Worm (Caenorhabditis elegans) whole organism, young adult: ENCODE measurements around the gene C46G7.1.
A peak's percentile ranks its signal among the peaks of the same experiment; 100 is the strongest.
"Not testable (repeated sequence)": the region's sequence is repeated elsewhere in the genome, so short reads cannot be mapped to it uniquely, and the experiment has no call there.

Experiments
- C17E4.6 ChIP-seq: fragments of 200-800 bp; sonication (Bioruptor generic); IDR thresholded peaks from 2 replicates; pipeline ENCODE4 v1.3.6; 2022; ENCODE audit warnings: missing genetic modification reagents, missing genetic modification characterization, missing compliant biosample characterization
- F22D6.2 ChIP-seq: sonication (generic microtip); optimal IDR thresholded peaks from 2 replicates; lab custom pipeline; 2016; ENCODE audit warnings: mild to moderate bottlenecking, missing genetic modification characterization, missing compliant biosample characterization
- Y67H2A.10 ChIP-seq: fragments of 200-800 bp; sonication (Bioruptor generic); conservative IDR thresholded peaks from 2 replicates; pipeline ENCODE4 v1.3.6; 2022; ENCODE audit warnings: missing genetic modification reagents, missing genetic modification characterization, missing compliant biosample characterization
- attf-5 ChIP-seq: fragments of 200-800 bp; sonication (Bioruptor generic); optimal IDR thresholded peaks from 2 replicates; lab custom pipeline; 2018; ENCODE audit warnings: mild to moderate bottlenecking, missing genetic modification characterization, missing compliant biosample characterization
- attf-6 ChIP-seq: fragments of 200-800 bp; sonication (Bioruptor generic); IDR thresholded peaks from 2 replicates; pipeline ENCODE4 v1.3.6; 2022; ENCODE audit warnings: missing genetic modification reagents, missing genetic modification characterization, missing compliant biosample characterization
- bed-2 ChIP-seq: fragments of 200-800 bp; sonication (Bioruptor generic); IDR thresholded peaks from 2 replicates; pipeline ENCODE4 v1.3.6; 2022; ENCODE audit warnings: missing genetic modification reagents, missing genetic modification characterization, missing compliant biosample characterization
- cebp-1 ChIP-seq, 2 experiments: fragments of 200-800 bp in 1 of 2; sonication (Bioruptor generic) in 1 of 2; sonication (generic microtip) in 1 of 2; IDR thresholded peaks in 1 of 2; optimal IDR thresholded peaks in 1 of 2; 2 replicates each; pipeline versions ENCODE4 v1.3.6 to Lab custom; 2017 to 2022; ENCODE audit warnings: missing compliant biosample characterization in 2 of 2, missing genetic modification characterization in 2 of 2, mild to moderate bottlenecking in 1 of 2, missing genetic modification reagents in 1 of 2, moderate library complexity in 1 of 2
- ceh-27 ChIP-seq: fragments of 200-800 bp; sonication (Bioruptor generic); optimal IDR thresholded peaks from 2 replicates; lab custom pipeline; 2018; ENCODE audit warnings: mild to moderate bottlenecking, missing genetic modification characterization, moderate library complexity, missing compliant biosample characterization
- dpl-1 ChIP-seq: fragments of 150-350 bp; optimal IDR thresholded peaks from 2 replicates; lab custom pipeline; 2014; ENCODE audit warnings: missing biosample characterization, missing genetic modification reagents, missing genetic modification characterization
- ets-4 ChIP-seq: fragments of 200-800 bp; sonication (Bioruptor generic); optimal IDR thresholded peaks from 2 replicates; lab custom pipeline; 2018; ENCODE audit warnings: mild to moderate bottlenecking, missing genetic modification characterization, missing compliant biosample characterization
- fkh-3 ChIP-seq: sonication (generic microtip); optimal IDR thresholded peaks from 2 replicates; lab custom pipeline; 2016; ENCODE audit warnings: mild to moderate bottlenecking, missing genetic modification characterization, missing compliant biosample characterization
- hlh-26 ChIP-seq: fragments of 200-800 bp; sonication (Bioruptor generic); conservative IDR thresholded peaks from 2 replicates; pipeline ENCODE4 v1.3.6; 2022; ENCODE audit warnings: missing genetic modification reagents, missing genetic modification characterization, missing compliant biosample characterization
- hmg-1.2 ChIP-seq: fragments of 200-800 bp; sonication (Bioruptor generic); IDR thresholded peaks from 2 replicates; pipeline ENCODE4 v1.3.6; 2022; ENCODE audit warnings: missing genetic modification reagents, missing genetic modification characterization, missing compliant biosample characterization
- let-607 ChIP-seq, 2 experiments: fragments of 200-800 bp in 1 of 2; sonication (Bioruptor generic) in 1 of 2; sonication (generic microtip) in 1 of 2; optimal IDR thresholded peaks; 2 replicates each; lab custom pipeline; 2016 to 2018; ENCODE audit warnings: mild to moderate bottlenecking in 2 of 2, missing compliant biosample characterization in 2 of 2, missing genetic modification characterization in 2 of 2, moderate library complexity in 2 of 2, missing genotype in 1 of 2
- lin-40 ChIP-seq: sonication (generic microtip); optimal IDR thresholded peaks from 2 replicates; lab custom pipeline; 2016; ENCODE audit warnings: missing genetic modification characterization, mild to moderate bottlenecking, missing compliant biosample characterization, missing genotype, missing genetic modification reagents
- lir-1 ChIP-seq: fragments of 200-800 bp; sonication (Bioruptor generic); conservative IDR thresholded peaks from 2 replicates; pipeline ENCODE4 v1.3.6; 2022; ENCODE audit warnings: missing genetic modification reagents, missing genetic modification characterization, missing compliant biosample characterization
- madf-6 ChIP-seq: fragments of 200-800 bp; sonication (Bioruptor generic); IDR thresholded peaks from 2 replicates; pipeline ENCODE4 v1.3.6; 2022; ENCODE audit warnings: missing genetic modification reagents, missing genetic modification characterization, missing compliant biosample characterization
- mes-4 ChIP-seq: sonication (generic microtip); optimal IDR thresholded peaks from 2 replicates; lab custom pipeline; 2016; ENCODE audit warnings: missing genotype, missing genetic modification characterization, missing compliant biosample characterization
- nhr-179 ChIP-seq: sonication (generic microtip); optimal IDR thresholded peaks from 2 replicates; lab custom pipeline; 2016; ENCODE audit warnings: mild to moderate bottlenecking, missing genetic modification characterization, missing compliant biosample characterization
- nhr-80 ChIP-seq: sonication (generic microtip); optimal IDR thresholded peaks from 2 replicates; lab custom pipeline; 2016; ENCODE audit warnings: missing genetic modification characterization, missing compliant biosample characterization
- pha-4 ChIP-seq: fragments of 150-350 bp; sonication (generic microtip); optimal IDR thresholded peaks from 2 replicates; lab custom pipeline; 2014; ENCODE audit warnings: missing biosample characterization, missing genetic modification reagents, missing genetic modification characterization
- somi-1 ChIP-seq: fragments of 200-800 bp; sonication (Bioruptor generic); optimal IDR thresholded peaks from 2 replicates; lab custom pipeline; 2018; ENCODE audit warnings: mild to moderate bottlenecking, missing genetic modification characterization, missing compliant biosample characterization
- tbp1 ChIP-seq: fragments of 200-800 bp; sonication (Bioruptor generic); optimal IDR thresholded peaks from 2 replicates; lab custom pipeline; 2018; ENCODE audit warnings: mild to moderate bottlenecking, missing genetic modification characterization, missing compliant biosample characterization
- tlf-1 ChIP-seq: fragments of 200-800 bp; sonication (Bioruptor generic); optimal IDR thresholded peaks from 2 replicates; lab custom pipeline; 2018; ENCODE audit warnings: mild to moderate bottlenecking, missing genetic modification characterization, missing compliant biosample characterization
- ztf-18 ChIP-seq: sonication (generic microtip); optimal IDR thresholded peaks from 2 replicates; lab custom pipeline; 2016; ENCODE audit warnings: missing genotype, mild to moderate bottlenecking, missing genetic modification characterization, missing compliant biosample characterization
- ztf-22 ChIP-seq: fragments of 200-800 bp; sonication (Bioruptor generic); optimal IDR thresholded peaks from 2 replicates; lab custom pipeline; 2018; ENCODE audit warnings: mild to moderate bottlenecking, missing genetic modification characterization, moderate library complexity, missing compliant biosample characterization
- ztf-26 ChIP-seq: sonication (generic microtip); optimal IDR thresholded peaks from 2 replicates; lab custom pipeline; 2017; ENCODE audit warnings: missing genetic modification characterization, missing compliant biosample characterization
- ztf-3 ChIP-seq: fragments of 200-800 bp; sonication (Bioruptor generic); optimal IDR thresholded peaks from 2 replicates; lab custom pipeline; 2018; ENCODE audit warnings: mild to moderate bottlenecking, missing genetic modification characterization, missing compliant biosample characterization

The C46G7.1 gene

ce11 chrIV:6033539-6033938, 15.7 kb downstream of the C46G7.1 start, which contains the start of gene pqn-22:
Gene pqn-22, minus strand, starts transcription at chrIV:6033639.
- TF ChIP-seq ztf-18 (tag; lab: Kevin White, UChicago); ztf-22; attf-6 (GFP tag; lab: Robert Waterston, UW): not testable (repeated sequence)

ce11 chrIV:6035113-6035512, 17.3 kb downstream of the C46G7.1 start:
- TF ChIP-seq hmg-1.2 (GFP tag; lab: Robert Waterston, UW) (peak; percentile 67; the same call in 1 of the 2 replicates), ceh-27 (GFP tag; lab: Kevin White, UChicago) (no peak)

- TF ChIP-seq madf-6 (GFP tag; lab: Robert Waterston, UW) (no peak), attf-6 (GFP tag; lab: Robert Waterston, UW) (no peak), F22D6.2 (tag; lab: Kevin White, UChicago) (no peak), ets-4 (GFP tag; lab: Kevin White, UChicago) (no peak), hlh-26 (GFP tag; lab: Robert Waterston, UW) (no peak), ztf-26 (tag; lab: Kevin White, UChicago) (no peak), Y67H2A.10 (GFP tag; lab: Robert Waterston, UW) (no peak), fkh-3 (no peak), C17E4.6 (GFP tag; lab: Robert Waterston, UW) (no peak)
These were observed 22.9 kb downstream of the C46G7.1 start, which contains the start of gene kcc-2 for ce11 chrIV:6040676-6041075. Gene kcc-2, plus strand, starts transcription at chrIV:6040976.

ce11 chrIV:6047164-6047727, 29.4 kb downstream of the C46G7.1 start:
- TF ChIP-seq tlf-1 (GFP tag; lab: Kevin White, UChicago), result no peak
- TF ChIP-seq pha-4 (tag; lab: Kevin White, UChicago), result no peak
- TF ChIP-seq dpl-1 (GFP tag; lab: Kevin White, UChicago), result no peak
- TF ChIP-seq mes-4 (tag; lab: Kevin White, UChicago), result no peak
- no peak for TF ChIP-seq lin-40
- no peak for TF ChIP-seq let-607 (tag; optimal IDR thresholded peaks at IDR 0.05; lab: Kevin White, UChicago)
- TF ChIP-seq lir-1 (GFP tag; lab: Robert Waterston, UW), result no peak
- TF ChIP-seq ztf-3, result no peak
- no peak for TF ChIP-seq attf-5 (GFP tag; lab: Kevin White, UChicago)
- TF ChIP-seq somi-1 (GFP tag; lab: Kevin White, UChicago), result no peak
- no peak for TF ChIP-seq tbp1 (GFP tag; lab: Kevin White, UChicago)
- TF ChIP-seq, all 124 proteins: peak for 0

- TF ChIP-seq nhr-80 (tag; lab: Kevin White, UChicago), result peak; percentile 87
- peak; percentile 1 for TF ChIP-seq ets-4 (GFP tag; lab: Kevin White, UChicago)
- TF ChIP-seq nhr-179, result no peak
These were observed 30.7 kb downstream of the C46G7.1 start for ce11 chrIV:6048462-6048861.

- no peak for TF ChIP-seq bed-2 (GFP tag; lab: Robert Waterston, UW)
These were observed 31.3 kb downstream of the C46G7.1 start for ce11 chrIV:6049062-6049461.

- TF ChIP-seq cebp-1 (GFP tag; IDR thresholded peaks at IDR 0.05; lab: Robert Waterston, UW) (no peak), cebp-1 (tag; optimal IDR thresholded peaks at IDR 0.05; lab: Kevin White, UChicago) (no peak), nhr-80 (tag; lab: Kevin White, UChicago) (peak; percentile 21)
These were observed 34.1 kb downstream of the C46G7.1 start for ce11 chrIV:6051884-6052283.
